Fruit fly (Drosophila melanogaster) whole organism, embryonic: ENCODE data around the gene VhaM9.7-c.

Experiments used
- Ada2b ChIP-seq: fragments of 200-800 bp; sonication (Bioruptor generic); IDR thresholded peaks from 2 replicates; pipeline ENCODE4 v1.3.6; 2022; ENCODE audit warnings: missing biosample characterization, missing genetic modification characterization
- Blimp-1 ChIP-seq: fragments of 200-800 bp; sonication (Bioruptor generic); optimal IDR thresholded peaks from 3 replicates; lab custom pipeline; 2018; ENCODE audit warnings: missing biosample characterization, missing genetic modification characterization, mild to moderate bottlenecking, moderate library complexity, missing genetic modification reagents
- BtbVII ChIP-seq: fragments of 200-800 bp; sonication (Bioruptor generic); optimal IDR thresholded peaks from 3 replicates; lab custom pipeline; 2017; ENCODE audit warnings: missing biosample characterization, mild to moderate bottlenecking, missing genetic modification characterization
- CG10267 ChIP-seq: fragments of 200-800 bp; sonication (Bioruptor generic); optimal IDR thresholded peaks from 2 replicates; lab custom pipeline; 2018; ENCODE audit warnings: missing biosample characterization, mild to moderate bottlenecking, missing genetic modification characterization, moderate library complexity
- CG13775 ChIP-seq: fragments of 200-800 bp; sonication (Bioruptor generic); optimal IDR thresholded peaks from 3 replicates; lab custom pipeline; 2017; ENCODE audit warnings: missing biosample characterization, mild to moderate bottlenecking, missing genetic modification characterization
- CG14667 ChIP-seq: fragments of 200-800 bp; sonication (Bioruptor generic); IDR thresholded peaks from 2 replicates; pipeline ENCODE4 v1.3.6; 2022; ENCODE audit warnings: missing biosample characterization, missing genetic modification characterization
- CG15011 ChIP-seq: fragments of 200-800 bp; sonication (Bioruptor generic); optimal IDR thresholded peaks from 3 replicates; lab custom pipeline; 2018; ENCODE audit warnings: missing biosample characterization, mild to moderate bottlenecking, missing genetic modification characterization
- CG1603 ChIP-seq: fragments of 200-800 bp; sonication (Bioruptor generic); optimal IDR thresholded peaks from 2 replicates; lab custom pipeline; 2019; ENCODE audit warnings: missing biosample characterization, mild to moderate bottlenecking, missing genetic modification characterization, moderate library complexity
- CG16815 ChIP-seq: fragments of 200-800 bp; sonication (Bioruptor generic); optimal IDR thresholded peaks from 3 replicates; lab custom pipeline; 2017; ENCODE audit warnings: missing biosample characterization, mild to moderate bottlenecking, missing genetic modification characterization
- CG17385 ChIP-seq: fragments of 200-800 bp; sonication (Bioruptor generic); optimal IDR thresholded peaks from 3 replicates; lab custom pipeline; 2018; ENCODE audit warnings: missing biosample characterization, mild to moderate bottlenecking, missing genetic modification characterization
- CG2889 ChIP-seq: fragments of 200-800 bp; sonication (Bioruptor generic); IDR thresholded peaks from 3 replicates; pipeline ENCODE4 v1.3.6; 2022; ENCODE audit warnings: missing biosample characterization, missing genetic modification characterization
- CG30431 ChIP-seq: fragments of 200-800 bp; sonication (Bioruptor generic); optimal IDR thresholded peaks from 2 replicates; lab custom pipeline; 2017; ENCODE audit warnings: missing biosample characterization, missing genetic modification characterization
- CG34376 ChIP-seq: fragments of 200-800 bp; sonication (Bioruptor generic); optimal IDR thresholded peaks from 2 replicates; lab custom pipeline; 2018; ENCODE audit warnings: missing biosample characterization, mild to moderate bottlenecking, missing genetic modification characterization
- CG4424 ChIP-seq: fragments of 200-800 bp; sonication (Bioruptor generic); optimal IDR thresholded peaks from 3 replicates; lab custom pipeline; 2016; ENCODE audit warnings: missing biosample characterization, missing genetic modification characterization
- CG4707 ChIP-seq: fragments of 200-800 bp; sonication (Bioruptor generic); optimal IDR thresholded peaks from 2 replicates; lab custom pipeline; 2018; ENCODE audit warnings: missing biosample characterization, mild to moderate bottlenecking, missing genetic modification characterization, moderate library complexity
- CG4820 ChIP-seq: fragments of 200-800 bp; sonication (Bioruptor generic); optimal IDR thresholded peaks from 3 replicates; lab custom pipeline; 2016; ENCODE audit warnings: missing biosample characterization, missing genetic modification characterization
- CG9876 ChIP-seq: fragments of 200-800 bp; sonication (Bioruptor generic); optimal IDR thresholded peaks from 2 replicates; lab custom pipeline; 2016; ENCODE audit warnings: missing biosample characterization, missing genetic modification characterization
- CoRest ChIP-seq: fragments of 200-800 bp; sonication (Bioruptor generic); optimal IDR thresholded peaks from 3 replicates; lab custom pipeline; 2018; ENCODE audit warnings: missing biosample characterization, mild to moderate bottlenecking, missing genetic modification characterization, moderate library complexity
- Dll ChIP-seq: fragments of 200-800 bp; sonication (Bioruptor generic); IDR thresholded peaks from 4 replicates; pipeline ENCODE4 v1.3.6; 2022; ENCODE audit warnings: missing biosample characterization, missing genetic modification characterization; ENCODE audit not compliant: partially characterized antibody
- H15 ChIP-seq: fragments of 200-800 bp; sonication (Bioruptor generic); IDR thresholded peaks from 3 replicates; pipeline ENCODE4 v1.3.6; 2022; ENCODE audit warnings: missing biosample characterization, missing genetic modification characterization
- Hr51 ChIP-seq, 2 experiments: fragments of 200-800 bp; sonication (Bioruptor generic); optimal IDR thresholded peaks; 2 replicates in 1 of 2; 3 replicates in 1 of 2; lab custom pipeline; 2016 to 2018; ENCODE audit warnings: missing biosample characterization in 2 of 2, missing genetic modification characterization in 2 of 2, mild to moderate bottlenecking in 1 of 2, moderate library complexity in 1 of 2
- Opbp ChIP-seq: fragments of 200-800 bp; sonication (Bioruptor generic); IDR thresholded peaks from 3 replicates; pipeline ENCODE4 v1.3.6; 2022; ENCODE audit warnings: missing biosample characterization, missing genetic modification characterization; ENCODE audit not compliant: partially characterized antibody
- Ptx1 ChIP-seq: fragments of 200-800 bp; sonication (Bioruptor generic); IDR thresholded peaks from 2 replicates; pipeline ENCODE4 v1.3.6; 2022; ENCODE audit warnings: missing biosample characterization, missing genetic modification characterization
- Ravus ChIP-seq: fragments of 200-800 bp; sonication (Bioruptor generic); IDR thresholded peaks from 2 replicates; pipeline ENCODE4 v1.3.6; 2022; ENCODE audit warnings: missing biosample characterization, missing genetic modification characterization
- Rfx ChIP-seq: fragments of 200-800 bp; sonication (Bioruptor generic); IDR thresholded peaks from 2 replicates; pipeline ENCODE4 v1.3.6; 2022; ENCODE audit warnings: missing biosample characterization, missing genetic modification characterization
- Sox100B ChIP-seq: fragments of 200-800 bp; sonication (Bioruptor generic); optimal IDR thresholded peaks from 3 replicates; lab custom pipeline; 2018; ENCODE audit warnings: missing biosample characterization, mild to moderate bottlenecking, missing genetic modification characterization
- Sry-δ ChIP-seq: fragments of 200-800 bp; sonication (Bioruptor generic); optimal IDR thresholded peaks from 2 replicates; lab custom pipeline; 2016; ENCODE audit warnings: missing biosample characterization, missing genetic modification characterization
- abd-A ChIP-seq: fragments of 200-800 bp; sonication (Bioruptor generic); optimal IDR thresholded peaks from 3 replicates; lab custom pipeline; 2019; ENCODE audit warnings: missing biosample characterization, mild to moderate bottlenecking, missing genetic modification characterization, moderate library complexity
- al ChIP-seq: fragments of 200-800 bp; sonication (Bioruptor generic); IDR thresholded peaks from 2 replicates; pipeline ENCODE4 v1.3.6; 2022; ENCODE audit warnings: missing biosample characterization, missing genetic modification characterization
- br ChIP-seq: fragments of >200 bp; optimal IDR thresholded peaks from 2 replicates; lab custom pipeline; 2017
- btn ChIP-seq: fragments of 200-800 bp; sonication (Bioruptor generic); optimal IDR thresholded peaks from 2 replicates; lab custom pipeline; 2016; ENCODE audit warnings: missing biosample characterization, missing genetic modification characterization
- chinmo ChIP-seq: fragments of 200-800 bp; sonication (Bioruptor generic); IDR thresholded peaks from 4 replicates; pipeline ENCODE4 v1.3.6; 2022; ENCODE audit warnings: missing biosample characterization, missing genetic modification characterization; ENCODE audit not compliant: partially characterized antibody
- chm ChIP-seq: fragments of 200-800 bp; sonication (Bioruptor generic); IDR thresholded peaks from 2 replicates; pipeline ENCODE4 v1.3.6; 2022; ENCODE audit warnings: missing biosample characterization, missing genetic modification characterization
- dm ChIP-seq: fragments of 200-800 bp; sonication (Bioruptor generic); optimal IDR thresholded peaks from 3 replicates; lab custom pipeline; 2016; ENCODE audit warnings: missing biosample characterization, missing genetic modification characterization
- dmrt11E ChIP-seq: fragments of 200-800 bp; sonication (Bioruptor generic); optimal IDR thresholded peaks from 3 replicates; lab custom pipeline; 2018; ENCODE audit warnings: missing biosample characterization, mild to moderate bottlenecking, missing genetic modification characterization, moderate library complexity
- gsb-n ChIP-seq: fragments of 200-800 bp; sonication (Bioruptor generic); optimal IDR thresholded peaks from 3 replicates; lab custom pipeline; 2018; ENCODE audit warnings: missing biosample characterization, mild to moderate bottlenecking, missing genetic modification characterization
- her ChIP-seq: fragments of 200-800 bp; sonication (Bioruptor generic); optimal IDR thresholded peaks from 2 replicates; lab custom pipeline; 2016; ENCODE audit warnings: missing biosample characterization, missing genetic modification characterization
- inv ChIP-seq: fragments of 200-800 bp; sonication (Bioruptor generic); IDR thresholded peaks from 2 replicates; pipeline ENCODE4 v1.3.6; 2022; ENCODE audit warnings: missing biosample characterization, missing genetic modification characterization; ENCODE audit not compliant: partially characterized antibody
- ken ChIP-seq: fragments of 200-800 bp; sonication (Bioruptor generic); IDR thresholded peaks from 3 replicates; pipeline ENCODE4 v1.3.6; 2022; ENCODE audit warnings: missing biosample characterization, missing genetic modification characterization
- lola ChIP-seq, 3 experiments: fragments of >200 bp in 2 of 3; fragments of 200-800 bp in 1 of 3; sonication (Bioruptor generic) in 1 of 3; optimal IDR thresholded peaks; 2 replicates each; lab custom pipeline; 2017 to 2019; ENCODE audit warnings: missing biosample characterization in 3 of 3, missing genetic modification characterization in 3 of 3, mild to moderate bottlenecking in 1 of 3, moderate library complexity in 1 of 3
- onecut ChIP-seq: fragments of 200-800 bp; sonication (Bioruptor generic); IDR thresholded peaks from 2 replicates; pipeline ENCODE4 v1.3.6; 2022; ENCODE audit warnings: missing biosample characterization, missing genetic modification characterization
- pb ChIP-seq: fragments of 200-800 bp; sonication (Bioruptor generic); optimal IDR thresholded peaks from 3 replicates; lab custom pipeline; 2016; ENCODE audit warnings: missing biosample characterization, missing genetic modification characterization
- sc ChIP-seq, 3 experiments: fragments of >200 bp in 2 of 3; fragments of 200-800 bp in 1 of 3; sonication (Bioruptor generic) in 1 of 3; optimal IDR thresholded peaks; 2 replicates in 2 of 3; 3 replicates in 1 of 3; lab custom pipeline; 2017; ENCODE audit warnings: mild to moderate bottlenecking in 1 of 3, missing biosample characterization in 1 of 3, missing genetic modification characterization in 1 of 3, missing genetic modification reagents in 1 of 3
- sim ChIP-seq: fragments of 200-800 bp; sonication (Bioruptor generic); IDR thresholded peaks from 2 replicates; pipeline ENCODE4 v1.3.6; 2022; ENCODE audit warnings: missing biosample characterization, missing genetic modification characterization
- tup ChIP-seq: fragments of 200-800 bp; sonication (Bioruptor generic); optimal IDR thresholded peaks from 2 replicates; lab custom pipeline; 2016; ENCODE audit warnings: missing biosample characterization, mild to moderate bottlenecking, missing genetic modification characterization, moderate library complexity
- twi ChIP-seq: fragments of 200-800 bp; optimal IDR thresholded peaks from 2 replicates; lab custom pipeline; 2019; ENCODE audit warnings: missing biosample characterization, mild to moderate bottlenecking, missing genetic modification characterization, moderate library complexity
- yki ChIP-seq: fragments of >200 bp; optimal IDR thresholded peaks from 3 replicates; lab custom pipeline; 2018
- zfh1 ChIP-seq: fragments of 200-800 bp; sonication (Bioruptor generic); IDR thresholded peaks from 3 replicates; pipeline ENCODE4 v1.3.6; 2022; ENCODE audit warnings: missing biosample characterization, missing genetic modification characterization
- zfh2 ChIP-seq: fragments of 200-800 bp; sonication (Bioruptor generic); optimal IDR thresholded peaks from 2 replicates; lab custom pipeline; 2016; ENCODE audit warnings: missing biosample characterization, missing genetic modification characterization

The VhaM9.7-c gene

DNA sequence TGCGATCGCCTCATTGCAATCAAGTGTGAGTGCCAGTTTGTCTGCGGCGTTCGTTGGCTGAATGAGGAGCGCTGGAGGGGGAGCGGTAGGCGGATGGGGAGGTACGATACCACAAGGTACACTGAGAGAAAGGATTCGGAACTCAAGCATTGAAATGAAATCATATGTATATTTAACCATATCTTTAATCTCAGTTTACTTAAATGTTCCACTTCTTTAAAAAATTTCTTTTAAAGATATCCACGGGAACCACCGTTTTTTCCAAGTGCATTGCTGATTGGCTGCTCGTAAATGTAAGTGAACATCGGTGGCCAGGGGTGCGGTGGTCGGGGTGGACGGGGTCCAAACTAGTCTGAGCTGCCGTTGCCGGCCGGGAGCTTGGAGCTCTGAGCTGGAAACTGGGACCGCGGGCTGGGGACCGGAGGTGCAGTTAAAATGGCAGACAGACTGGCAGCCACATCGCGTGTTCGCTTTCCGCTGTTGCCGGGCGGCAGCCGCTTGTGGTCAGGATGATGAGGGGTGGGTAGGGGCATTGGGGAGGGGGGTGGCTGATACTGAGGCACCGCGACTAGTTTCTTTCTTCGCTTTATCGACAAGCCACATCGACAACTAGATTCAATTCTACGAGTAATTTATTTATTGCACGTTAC lies 41.6 kb upstream of the VhaM9.7-c start (continued):
- TF ChIP-seq Rfx (GFP tag; lab: Robert Waterston, UW) (peak; percentile 91), Ada2b (GFP tag; lab: Robert Waterston, UW) (peak; percentile 97), al (GFP tag; lab: Robert Waterston, UW) (peak; percentile 68), CG2889 (GFP tag; lab: Robert Waterston, UW) (peak; percentile 91), sc (optimal IDR thresholded peaks at IDR 0.05; lab: Kevin White, UChicago) (no peak), sc (GFP tag; optimal IDR thresholded peaks at IDR 0.05; lab: Kevin White, UChicago) (peak; percentile 95), Dll (no peak), BtbVII (peak; percentile 90), CG17385 (GFP tag; lab: Kevin White, UChicago) (peak; percentile 95), CG4424 (GFP tag; lab: Kevin White, UChicago) (peak; percentile 95), Ptx1 (GFP tag; lab: Robert Waterston, UW) (peak; percentile 98), Ravus (peak; percentile 87), CG14667 (GFP tag; lab: Robert Waterston, UW) (peak; percentile 94), CG9876 (GFP tag; lab: Kevin White, UChicago) (peak; percentile 85), CG4820 (GFP tag; lab: Kevin White, UChicago) (peak; percentile 97), CG10267 (peak; percentile 90), H15 (GFP tag; lab: Robert Waterston, UW) (peak; percentile 97), onecut (GFP tag; lab: Robert Waterston, UW) (peak; percentile 95), CG34376 (GFP tag; lab: Kevin White, UChicago) (peak; percentile 68), CG15011 (GFP tag; lab: Kevin White, UChicago) (peak; percentile 84), Blimp-1 (GFP tag; lab: Kevin White, UChicago) (peak; percentile 97), btn (GFP tag; lab: Kevin White, UChicago) (peak; percentile 97), CG4707 (GFP tag; lab: Kevin White, UChicago) (peak; percentile 93), ken (GFP tag; lab: Robert Waterston, UW) (peak; percentile 98), CG16815 (GFP tag; lab: Kevin White, UChicago) (peak; percentile 90), Sox100B (GFP tag; lab: Kevin White, UChicago) (peak; percentile 96), abd-A (peak; percentile 90), CG13775 (GFP tag; lab: Kevin White, UChicago) (peak; percentile 92), twi (tag; lab: Kevin White, UChicago) (peak; percentile 94), CG30431 (GFP tag; lab: Kevin White, UChicago) (peak; percentile 93), gsb-n (peak; percentile 97), CG1603 (tag; lab: Kevin White, UChicago) (peak; percentile 98), br (lab: Kevin White, UChicago) (no peak), chm (GFP tag; lab: Robert Waterston, UW) (peak; percentile 98), dmrt11E (peak; percentile 97), dm (peak; percentile 90), Hr51 (GFP tag; optimal IDR thresholded peaks at IDR 0.05; lab: Kevin White, UChicago) (peak; percentile 89 to 97), chinmo (GFP tag; lab: Robert Waterston, UW) (no peak), lola (GFP tag; optimal IDR thresholded peaks at IDR 0.05; lab: Kevin White, UChicago) (peak in 1 of 3 experiments; percentile 97), Opbp (GFP tag; lab: Robert Waterston, UW) (peak; percentile 42; the same call in 1 of the 3 replicates), pb (GFP tag; lab: Kevin White, UChicago) (peak; percentile 94), tup (peak; percentile 91), sim (GFP tag; lab: Robert Waterston, UW) (peak; percentile 95), inv (no peak), yki (lab: Kevin White, UChicago) (no peak), zfh1 (GFP tag; lab: Robert Waterston, UW) (peak; percentile 98), her (peak; percentile 80), Sry-δ (GFP tag; lab: Kevin White, UChicago) (peak; percentile 68), CoRest (tag; lab: Kevin White, UChicago) (peak; percentile 97), zfh2 (GFP tag; lab: Kevin White, UChicago) (peak; percentile 20)
